Worm (Caenorhabditis elegans): ENCODE data around the gene his-37.

ce11 chrV:9582594-9583322 lies 35.9 kb downstream of the his-37 start, which contains the start of gene rtfo-1:
- TF ChIP-seq rcor-1 (GFP tag; IDR thresholded peaks at IDR 0.05), result no peak
- no peak for TF ChIP-seq pha-4 (tag; optimal IDR thresholded peaks at IDR 0.05)
- no peak for TF ChIP-seq nhr-120 (GFP tag; IDR thresholded peaks at IDR 0.05)
- no peak for TF ChIP-seq F52B5.7 (tag; optimal IDR thresholded peaks at IDR 0.05)
- no peak for TF ChIP-seq aptf-2 (GFP tag; conservative IDR thresholded peaks at IDR 0.05)
- peak; percentile 1 for TF ChIP-seq efl-1 (GFP tag; optimal IDR thresholded peaks at IDR 0.05)
- TF ChIP-seq unc-62 (GFP tag; optimal IDR thresholded peaks at IDR 0.05), result no peak

Data from whole organism, young adult.